Worm (Caenorhabditis elegans): ENCODE results near the gene wht-4.

Gene wht-4

DNA sequence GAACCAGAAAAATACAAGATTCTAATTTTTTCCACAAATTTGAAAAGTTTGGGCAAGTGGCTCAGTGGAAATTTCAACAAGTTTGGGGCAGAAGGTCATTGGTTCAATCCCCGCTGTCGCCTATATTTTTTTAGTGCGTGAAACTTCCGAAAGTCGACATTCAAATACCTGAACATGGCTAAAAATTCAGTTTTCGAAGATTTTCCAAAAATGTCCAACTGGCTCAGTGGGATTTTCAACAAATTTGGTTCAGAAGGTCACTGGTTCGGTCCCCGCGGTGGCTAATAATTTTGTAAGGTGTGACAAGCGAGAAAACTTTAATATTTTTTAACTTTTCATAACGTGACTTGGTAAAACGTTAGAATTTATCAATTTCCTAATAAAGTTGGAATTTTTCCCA, 14.0 kb upstream of the wht-4 start:
- TF ChIP-seq ctbp-1 (GFP tag; IDR thresholded peaks at IDR 0.05) (no peak), unc-62 (GFP tag; optimal IDR thresholded peaks at IDR 0.05 in 1 of 2) (no peak), unc-62 (tag; optimal IDR thresholded peaks at IDR 0.05) (no peak), gei-8 (GFP tag; optimal IDR thresholded peaks at IDR 0.05) (no peak), attf-4 (tag; optimal IDR thresholded peaks at IDR 0.05) (no peak), mxl-2 (GFP tag; conservative IDR thresholded peaks at IDR 0.05) (no peak), snpc-4 (tag; optimal IDR thresholded peaks at IDR 0.05) (no peak), duxl-1 (tag; optimal IDR thresholded peaks at IDR 0.05; ENCODE audit: poor library complexity) (no peak), fos-1 (tag; optimal IDR thresholded peaks at IDR 0.05) (no peak), nhr-111 (GFP tag; optimal IDR thresholded peaks at IDR 0.05) (no peak), php-3 (GFP tag; IDR thresholded peaks at IDR 0.05) (no peak), unc-39 (tag; optimal IDR thresholded peaks at IDR 0.05) (no peak), zag-1 (tag; optimal IDR thresholded peaks at IDR 0.05) (no peak), jun-1 (tag; optimal IDR thresholded peaks at IDR 0.05) (no peak), hif-1 (tag; optimal IDR thresholded peaks at IDR 0.05) (no peak), ceh-28 (tag; optimal IDR thresholded peaks at IDR 0.05) (no peak), ceh-20 (GFP tag; IDR thresholded peaks at IDR 0.05) (no peak)

DNA sequence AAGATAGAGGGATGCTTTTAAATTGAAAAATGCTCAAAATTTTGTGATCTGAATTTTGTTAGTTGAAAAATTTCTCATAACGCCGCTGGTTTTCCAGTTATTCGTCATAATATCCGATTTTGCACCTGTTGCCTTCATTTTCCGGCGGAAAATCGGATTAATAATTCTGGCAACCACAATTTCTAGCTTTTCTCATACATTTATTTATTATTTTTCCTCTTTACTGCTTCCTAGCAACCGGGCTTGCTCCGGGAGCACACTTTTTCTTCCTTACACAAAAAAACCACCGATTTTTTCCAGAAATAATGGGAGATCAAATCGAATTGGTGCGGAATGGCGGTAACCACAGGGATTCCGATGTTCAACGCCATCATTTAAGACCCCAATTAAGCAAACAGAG, 11.4 kb upstream of the wht-4 start, which contains the start of gene F02E11.7:
Gene F02E11.7, plus strand, starts transcription at position 301 of the 400 bp plus-strand sequence.
- TF ChIP-seq daf-8 (GFP tag; IDR thresholded peaks at IDR 0.05) (no peak), lin-15B (tag; optimal IDR thresholded peaks at IDR 0.05) (no peak), dpl-1 (GFP tag; optimal IDR thresholded peaks at IDR 0.05) (no peak), ztf-7 (tag; optimal IDR thresholded peaks at IDR 0.05) (no peak), unc-62 (GFP tag; optimal IDR thresholded peaks at IDR 0.05 in 1 of 2) (no peak), unc-62 (tag; optimal IDR thresholded peaks at IDR 0.05) (no peak), F49E8.2 (tag; optimal IDR thresholded peaks at IDR 0.05; ENCODE audit: borderline replicate concordance) (no peak), dmd-8 (GFP tag; IDR thresholded peaks at IDR 0.05) (no peak), nhr-48 (tag; optimal IDR thresholded peaks at IDR 0.05) (no peak), lsy-2 (tag; optimal IDR thresholded peaks at IDR 0.05) (no peak), cey-2 (tag; optimal IDR thresholded peaks at IDR 0.05; ENCODE audit: borderline replicate concordance, insufficient read depth) (no peak), lin-29 (GFP tag; IDR thresholded peaks at IDR 0.05) (no peak)

DNA sequence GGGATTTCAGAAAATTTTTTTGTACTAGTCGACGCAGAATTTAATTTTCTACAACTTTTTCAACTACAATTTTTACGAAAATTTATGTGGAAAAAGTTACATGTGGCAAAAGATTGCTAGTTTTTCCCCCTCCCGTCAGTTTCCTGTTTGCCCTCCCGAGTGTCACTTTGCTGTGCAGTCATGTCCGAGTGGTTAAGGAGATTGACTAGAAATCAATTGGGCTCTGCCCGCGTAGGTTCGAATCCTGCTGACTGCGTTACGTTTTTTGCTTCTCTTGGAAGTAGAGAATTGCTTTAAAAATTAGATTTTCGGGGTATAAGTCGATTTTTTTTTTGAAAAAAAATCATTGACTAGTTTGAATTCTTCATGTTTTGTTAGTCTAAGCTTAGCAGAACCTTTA, 10.9 kb upstream of the wht-4 start:
- TF ChIP-seq lin-1 (GFP tag; IDR thresholded peaks at IDR 0.05) (no peak), dmd-9 (GFP tag; IDR thresholded peaks at IDR 0.05) (no peak), lin-39 (tag; optimal IDR thresholded peaks at IDR 0.05) (no peak), nhr-42 (GFP tag; IDR thresholded peaks at IDR 0.05) (no peak), ceh-44 (GFP tag; IDR thresholded peaks at IDR 0.05) (0 out of 2 replicates have a peak, but pooled peaks have one; percentile 22), lim-7 (GFP tag; IDR thresholded peaks at IDR 0.05) (peak; percentile 70), mep-1 (tag; optimal IDR thresholded peaks at IDR 0.05) (no peak), vab-7 (GFP tag; IDR thresholded peaks at IDR 0.05) (peak; percentile 57; the same call in 1 of the 2 replicates), php-3 (GFP tag; IDR thresholded peaks at IDR 0.05) (no peak), zfp-3 (GFP tag; conservative IDR thresholded peaks at IDR 0.05) (0 out of 2 replicates have a peak, but pooled peaks have one; percentile 43), dve-1 (tag; optimal IDR thresholded peaks at IDR 0.05; ENCODE audit: insufficient read depth) (peak; percentile 27), madf-9 (GFP tag; conservative IDR thresholded peaks at IDR 0.05) (no peak), lin-13 (GFP tag; optimal IDR thresholded peaks at IDR 0.05) (no peak), Y48G9A.11 (GFP tag; IDR thresholded peaks at IDR 0.05) (no peak), snpc-4 (tag; optimal IDR thresholded peaks at IDR 0.05) (no peak), pha-4 (GFP tag; IDR thresholded peaks at IDR 0.05) (peak; percentile 53; the same call in 1 of the 2 replicates), pha-4 (tag; optimal IDR thresholded peaks at IDR 0.05) (no peak), lin-15B (tag; optimal IDR thresholded peaks at IDR 0.05) (no peak), R02D3.7 (tag; optimal IDR thresholded peaks at IDR 0.05) (no peak), arid-1 (GFP tag; conservative IDR thresholded peaks at IDR 0.05) (no peak), lin-38 (GFP tag; IDR thresholded peaks at IDR 0.05) (peak; percentile 56), F44E2.7 (GFP tag; IDR thresholded peaks at IDR 0.05) (no peak), gei-8 (GFP tag; optimal IDR thresholded peaks at IDR 0.05) (no peak), snpc-1.2 (GFP tag; IDR thresholded peaks at IDR 0.05) (0 out of 2 replicates have a peak, but pooled peaks have one; percentile 45), Y75B8A.6 (GFP tag; IDR thresholded peaks at IDR 0.05) (no peak), ceh-62 (tag; optimal IDR thresholded peaks at IDR 0.05) (no peak)

Measured in whole organism, L4 larva.